Fruit fly (Drosophila melanogaster): ENCODE data around the gene ci.

Gene ci

dm6 chr4:42352-42751 lies 14.5 kb downstream of the ci start:
- TF ChIP-seq pan (optimal IDR thresholded peaks at IDR 0.05), result no peak
- TF ChIP-seq Dll (optimal IDR thresholded peaks at IDR 0.05), result no peak
- TF ChIP-seq psq (optimal IDR thresholded peaks at IDR 0.05), result no peak
- no peak for TF ChIP-seq EcR (GFP tag; optimal IDR thresholded peaks at IDR 0.05)
- TF ChIP-seq usp (GFP tag; optimal IDR thresholded peaks at IDR 0.05), result no peak
- no peak for TF ChIP-seq CG8478 (optimal IDR thresholded peaks at IDR 0.05)

- TF ChIP-seq psq (optimal IDR thresholded peaks at IDR 0.05) (no peak), CG8478 (optimal IDR thresholded peaks at IDR 0.05) (no peak), usp (GFP tag; optimal IDR thresholded peaks at IDR 0.05) (no peak), EcR (GFP tag; optimal IDR thresholded peaks at IDR 0.05) (no peak), Dll (optimal IDR thresholded peaks at IDR 0.05) (no peak)
Observed at dm6 chr4:1409-1808, 55.4 kb downstream of the ci start.

DNA sequence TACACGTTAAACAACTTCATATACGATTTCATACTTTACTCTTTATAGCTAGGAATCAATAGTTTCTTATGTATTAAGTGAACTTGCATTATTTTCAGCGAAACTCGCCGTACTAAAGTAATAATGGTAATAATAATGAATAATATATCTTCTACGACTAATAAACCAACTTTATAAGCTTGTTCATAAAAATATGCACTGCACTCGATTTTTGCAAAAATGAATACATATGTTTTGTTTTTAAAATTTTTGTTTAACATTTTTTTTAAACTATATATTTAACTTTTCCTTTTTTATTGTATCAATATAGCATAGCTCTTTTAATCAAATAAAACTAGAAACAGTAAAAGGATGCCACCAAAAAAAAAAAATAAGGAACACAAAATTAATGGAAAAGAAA lies 56.3 kb downstream of the ci start, which contains the start of gene JYalpha:
Gene JYalpha (plus strand): TSS at position 301 of the 400 bp plus-strand sequence.
- TF ChIP-seq pan (optimal IDR thresholded peaks at IDR 0.05), result no peak
- no peak for TF ChIP-seq usp (GFP tag; optimal IDR thresholded peaks at IDR 0.05)
- no peak for TF ChIP-seq Dll (optimal IDR thresholded peaks at IDR 0.05)
- TF ChIP-seq EcR (GFP tag; optimal IDR thresholded peaks at IDR 0.05), result no peak
- TF ChIP-seq CG8478 (optimal IDR thresholded peaks at IDR 0.05), result no peak
- no peak for TF ChIP-seq psq (optimal IDR thresholded peaks at IDR 0.05)
